Worm (Caenorhabditis elegans) whole organism, L1 larva: ENCODE measurements around the gene C28C12.11.

Experiments
- aha-1 ChIP-seq: fragments of 150-350 bp; optimal IDR thresholded peaks from 2 replicates; lab custom pipeline; 2014; ENCODE audit warnings: missing biosample characterization, missing genetic modification characterization
- ama-1 ChIP-seq: fragments of 150-350 bp; optimal IDR thresholded peaks from 2 replicates; lab custom pipeline; 2014
- ceh-8 ChIP-seq: fragments of 200-800 bp; sonication (Bioruptor generic); optimal IDR thresholded peaks from 2 replicates; lab custom pipeline; 2018; ENCODE audit warnings: mild to moderate bottlenecking, missing genetic modification characterization, moderate library complexity, missing compliant biosample characterization
- efl-1 ChIP-seq, 4 experiments: fragments of 150-350 bp; optimal IDR thresholded peaks in 3 of 4; peaks in 1 of 4; 1 replicate in 1 of 4; 2 replicates in 3 of 4; lab custom pipeline; 2014; ENCODE audit warnings: missing biosample characterization in 2 of 4, missing genetic modification characterization in 2 of 4, missing genetic modification reagents in 2 of 4
- efl-3 ChIP-seq: fragments of 200-800 bp; sonication (Bioruptor generic); optimal IDR thresholded peaks from 2 replicates; lab custom pipeline; 2018; ENCODE audit warnings: mild to moderate bottlenecking, missing genetic modification characterization, missing compliant biosample characterization
- fos-1 ChIP-seq: fragments of 150-350 bp; optimal IDR thresholded peaks from 2 replicates; lab custom pipeline; 2014; ENCODE audit warnings: missing biosample characterization, missing genetic modification characterization
- jun-1 ChIP-seq: fragments of 150-350 bp; optimal IDR thresholded peaks from 2 replicates; lab custom pipeline; 2014; ENCODE audit warnings: missing biosample characterization, missing genetic modification reagents, missing genetic modification characterization
- lin-15B ChIP-seq: fragments of 150-350 bp; sonication (generic microtip); optimal IDR thresholded peaks from 3 replicates; lab custom pipeline; 2014; ENCODE audit warnings: missing biosample characterization, missing genetic modification characterization
- lin-39 ChIP-seq: fragments of 150-350 bp; optimal IDR thresholded peaks from 2 replicates; lab custom pipeline; 2014; ENCODE audit warnings: missing biosample characterization, missing genetic modification reagents, missing genetic modification characterization
- nhr-237 ChIP-seq: fragments of 150-350 bp; optimal IDR thresholded peaks from 2 replicates; lab custom pipeline; 2014; ENCODE audit warnings: missing biosample characterization, missing genetic modification characterization
- nhr-47 ChIP-seq: sonication (generic microtip); optimal IDR thresholded peaks from 2 replicates; lab custom pipeline; 2016; ENCODE audit warnings: mild to moderate bottlenecking, missing genetic modification characterization, moderate library complexity, missing compliant biosample characterization
- nhr-76 ChIP-seq: sonication (generic microtip); optimal IDR thresholded peaks from 2 replicates; lab custom pipeline; 2017; ENCODE audit warnings: missing biosample characterization, missing genetic modification characterization
- snpc-4 ChIP-seq: fragments of 150-350 bp; optimal IDR thresholded peaks from 2 replicates; lab custom pipeline; 2014; ENCODE audit warnings: missing biosample characterization, missing genetic modification characterization

- TF ChIP-seq fos-1, result no peak
- no peak for TF ChIP-seq lin-15B (tag; lab: Kevin White, UChicago)
- TF ChIP-seq aha-1 (tag; lab: Kevin White, UChicago), result no peak
- TF ChIP-seq nhr-237, result no peak
- no peak for TF ChIP-seq efl-3
- TF ChIP-seq nhr-76, result no peak
- no peak for TF ChIP-seq nhr-47 (tag; lab: Kevin White, UChicago)
- no peak for TF ChIP-seq efl-1 (optimal IDR thresholded peaks at IDR 0.05; lab: Kevin White, UChicago)
- TF ChIP-seq efl-1 (GFP tag; optimal IDR thresholded peaks at IDR 0.05 in 1 of 2; lab: Kevin White, UChicago), result peak in 1 of 2 experiments; percentile 13
- TF ChIP-seq snpc-4 (tag; lab: Kevin White, UChicago), result no peak
- TF ChIP-seq ama-1, result no peak
- no peak for TF ChIP-seq lin-39 (tag; lab: Kevin White, UChicago)
- no peak for TF ChIP-seq jun-1 (tag; lab: Kevin White, UChicago)
- TF ChIP-seq ceh-8 (GFP tag; lab: Kevin White, UChicago), result no peak
Measured at ce11 chrIV:8451709-8452248, 22.1 kb upstream of the C28C12.11 start, which contains the start of gene eppl-1.
